Worm (Caenorhabditis elegans) whole organism, mixed stage, embryonic: ENCODE measurements around the gene EGAP2.1.

Experiments used
- bed-3 ChIP-seq: fragments of 200-800 bp; sonication (Bioruptor generic); optimal IDR thresholded peaks from 3 replicates; lab custom pipeline; 2018; ENCODE audit warnings: mild to moderate bottlenecking, missing genetic modification characterization, moderate library complexity, missing compliant biosample characterization
- ceh-39 ChIP-seq: fragments of 150-350 bp; optimal IDR thresholded peaks from 2 replicates; lab custom pipeline; 2014; ENCODE audit warnings: missing biosample characterization, missing genetic modification characterization
- ceh-43 ChIP-seq: fragments of 200-800 bp; sonication (Bioruptor generic); optimal IDR thresholded peaks from 2 replicates; lab custom pipeline; 2018; ENCODE audit warnings: mild to moderate bottlenecking, missing genetic modification characterization, moderate library complexity, missing compliant biosample characterization
- ceh-83 ChIP-seq: fragments of 200-800 bp; sonication (Bioruptor generic); optimal IDR thresholded peaks from 2 replicates; lab custom pipeline; 2018; ENCODE audit warnings: mild to moderate bottlenecking, missing genetic modification characterization, missing compliant biosample characterization
- ces-1 ChIP-seq: fragments of 150-350 bp; optimal IDR thresholded peaks from 2 replicates; lab custom pipeline; 2014; ENCODE audit warnings: missing biosample characterization, missing genetic modification reagents, missing genetic modification characterization
- drap-1 ChIP-seq: fragments of 200-800 bp; sonication (Bioruptor generic); optimal IDR thresholded peaks from 3 replicates; lab custom pipeline; 2018; ENCODE audit warnings: mild to moderate bottlenecking, missing genetic modification characterization, missing compliant biosample characterization
- elt-3 ChIP-seq: fragments of 150-350 bp; optimal IDR thresholded peaks from 2 replicates; lab custom pipeline; 2014; ENCODE audit warnings: missing biosample characterization, missing genetic modification characterization
- flh-1 ChIP-seq: fragments of 200-800 bp; sonication (Bioruptor generic); optimal IDR thresholded peaks from 2 replicates; lab custom pipeline; 2018; ENCODE audit warnings: mild to moderate bottlenecking, missing genetic modification characterization, moderate library complexity, missing compliant biosample characterization
- ham-2 ChIP-seq: fragments of 200-800 bp; sonication (Bioruptor generic); optimal IDR thresholded peaks from 2 replicates; lab custom pipeline; 2018; ENCODE audit warnings: mild to moderate bottlenecking, missing genetic modification characterization, missing compliant biosample characterization
- hlh-1 ChIP-seq: fragments of 150-350 bp; optimal IDR thresholded peaks from 2 replicates; lab custom pipeline; 2014; ENCODE audit warnings: missing biosample characterization, missing genetic modification reagents, missing genetic modification characterization
- lin-32 ChIP-seq: fragments of 200-800 bp; sonication (Bioruptor generic); optimal IDR thresholded peaks from 2 replicates; lab custom pipeline; 2018; ENCODE audit warnings: mild to moderate bottlenecking, missing genetic modification characterization, missing compliant biosample characterization
- lsy-2 ChIP-seq: fragments of 150-350 bp; optimal IDR thresholded peaks from 2 replicates; lab custom pipeline; 2014; ENCODE audit warnings: missing biosample characterization, missing genetic modification characterization
- mab-5 ChIP-seq: fragments of 150-350 bp; optimal IDR thresholded peaks from 2 replicates; lab custom pipeline; 2014; ENCODE audit warnings: missing biosample characterization, missing genetic modification characterization
- mep-1 ChIP-seq: fragments of 150-350 bp; optimal IDR thresholded peaks from 2 replicates; lab custom pipeline; 2017; ENCODE audit warnings: missing biosample characterization, missing genetic modification reagents, missing genetic modification characterization, inconsistent platforms
- mls-2 ChIP-seq: sonication (generic microtip); optimal IDR thresholded peaks from 2 replicates; lab custom pipeline; 2016; ENCODE audit warnings: mild to moderate bottlenecking, missing genetic modification characterization, moderate library complexity, missing compliant biosample characterization
- nhr-12 ChIP-seq: fragments of 150-350 bp; optimal IDR thresholded peaks from 2 replicates; lab custom pipeline; 2014; ENCODE audit warnings: missing biosample characterization, missing genetic modification characterization
- nhr-237 ChIP-seq: fragments of 150-350 bp; optimal IDR thresholded peaks from 2 replicates; lab custom pipeline; 2014; ENCODE audit warnings: missing biosample characterization, missing genetic modification characterization
- nhr-28 ChIP-seq: fragments of 150-350 bp; optimal IDR thresholded peaks from 2 replicates; lab custom pipeline; 2014; ENCODE audit warnings: missing biosample characterization, missing genetic modification characterization
- nhr-76 ChIP-seq: sonication (generic microtip); optimal IDR thresholded peaks from 2 replicates; lab custom pipeline; 2017; ENCODE audit warnings: missing biosample characterization, missing genetic modification characterization
- pha-4 ChIP-seq: fragments of 150-350 bp; optimal IDR thresholded peaks from 2 replicates; lab custom pipeline; 2018; ENCODE audit warnings: missing biosample characterization, missing genetic modification reagents, missing genetic modification characterization
- sem-2 ChIP-seq: fragments of 200-800 bp; sonication (Bioruptor generic); optimal IDR thresholded peaks from 2 replicates; lab custom pipeline; 2018; ENCODE audit warnings: mild to moderate bottlenecking, missing genetic modification characterization, missing compliant biosample characterization
- snpc-4 ChIP-seq: fragments of 150-350 bp; optimal IDR thresholded peaks from 2 replicates; lab custom pipeline; 2014; ENCODE audit warnings: missing biosample characterization, missing genetic modification characterization
- sptf-1 ChIP-seq: sonication (generic microtip); optimal IDR thresholded peaks from 2 replicates; lab custom pipeline; 2017; ENCODE audit warnings: mild to moderate bottlenecking, missing genetic modification characterization, moderate library complexity, missing compliant biosample characterization
- tbx-8 ChIP-seq: fragments of 200-800 bp; sonication (Bioruptor generic); optimal IDR thresholded peaks from 2 replicates; lab custom pipeline; 2018; ENCODE audit warnings: mild to moderate bottlenecking, missing genetic modification characterization, moderate library complexity, missing compliant biosample characterization
- unc-120 ChIP-seq: sonication (generic microtip); optimal IDR thresholded peaks from 2 replicates; lab custom pipeline; 2017; ENCODE audit warnings: missing genetic modification characterization, missing compliant biosample characterization; ENCODE audit not compliant: poor library complexity, severe bottlenecking
- unc-39 ChIP-seq: fragments of 150-350 bp; optimal IDR thresholded peaks from 2 replicates; lab custom pipeline; 2014; ENCODE audit warnings: missing biosample characterization, missing genetic modification characterization
- unc-62 ChIP-seq: fragments of 150-350 bp; optimal IDR thresholded peaks from 2 replicates; lab custom pipeline; 2014; ENCODE audit warnings: missing biosample characterization, missing genetic modification reagents, missing genetic modification characterization
- zip-8 ChIP-seq: fragments of 150-350 bp; optimal IDR thresholded peaks from 2 replicates; lab custom pipeline; 2014; ENCODE audit warnings: missing biosample characterization, missing genetic modification characterization
- ztf-11 ChIP-seq: fragments of 150-350 bp; optimal IDR thresholded peaks from 2 replicates; lab custom pipeline; 2014; ENCODE audit warnings: missing biosample characterization, missing genetic modification characterization

Gene EGAP2.1

ce11 chrII:5235758-5236157 lies 4.5 kb downstream of the EGAP2.1 start, which contains the start of gene pho-1:
pho-1 (minus strand) TSS chrII:5235846.
- TF ChIP-seq ceh-83 (GFP tag; lab: Kevin White, UChicago) (no peak), sem-2 (GFP tag; lab: Kevin White, UChicago) (no peak), zip-8 (tag; lab: Kevin White, UChicago) (no peak), ces-1 (GFP tag; lab: Kevin White, UChicago) (no peak), nhr-12 (tag; lab: Kevin White, UChicago) (no peak), mls-2 (tag; lab: Kevin White, UChicago) (no peak), unc-62 (GFP tag; lab: Kevin White, UChicago) (no peak), tbx-8 (no peak)

DNA sequence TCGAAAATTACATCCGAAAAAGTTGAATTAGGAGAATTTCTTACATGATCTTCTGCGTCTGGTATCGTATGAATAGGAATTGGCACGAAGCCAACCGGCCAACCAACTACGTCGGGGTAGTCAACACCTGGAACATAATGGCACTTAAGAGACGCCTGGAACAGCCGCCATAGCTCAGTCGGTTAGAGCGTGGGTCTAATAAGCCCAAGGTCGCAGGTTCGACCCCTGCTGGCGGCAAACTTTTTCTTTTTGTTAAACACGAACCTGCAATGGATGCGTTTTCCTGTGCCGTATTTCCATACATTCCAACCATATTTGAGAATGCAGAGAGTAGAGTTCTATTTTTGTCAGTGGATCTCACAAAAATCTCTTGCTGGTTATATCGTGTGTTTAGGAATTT lies 6.5 kb downstream of the EGAP2.1 start:
- TF ChIP-seq sem-2 (GFP tag; lab: Kevin White, UChicago) (peak; percentile 2), elt-3 (tag; lab: Kevin White, UChicago) (no peak)

DNA sequence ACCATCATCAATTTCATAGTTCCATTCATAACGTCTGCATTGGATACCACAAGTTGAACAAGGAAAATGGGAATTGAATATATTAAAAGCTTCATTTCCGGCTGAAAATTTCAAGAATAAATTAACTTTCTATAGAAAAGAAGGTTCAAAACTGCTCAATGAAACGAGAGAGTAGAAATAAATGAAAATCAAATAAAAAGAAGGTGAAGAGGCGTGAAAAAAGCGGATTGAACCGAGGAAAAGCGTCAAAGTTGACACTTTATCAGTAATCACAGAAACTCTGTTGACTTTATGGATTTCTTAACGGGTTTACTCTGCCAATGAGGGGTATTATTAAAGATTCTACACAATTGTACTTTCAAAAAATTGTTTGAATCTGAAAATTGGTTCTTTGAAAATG lies 7.2 kb downstream of the EGAP2.1 start, which contains the start of gene pho-4:
pho-4 (minus strand) TSS at position 101 of the 400 bp plus-strand sequence.
- TF ChIP-seq unc-120 (tag; lab: Kevin White, UChicago) (no peak), flh-1 (GFP tag; lab: Kevin White, UChicago) (no peak), unc-39 (tag; lab: Kevin White, UChicago) (no peak), sem-2 (GFP tag; lab: Kevin White, UChicago) (no peak), bed-3 (GFP tag; lab: Kevin White, UChicago) (no peak), nhr-28 (tag; lab: Kevin White, UChicago) (no peak), elt-3 (tag; lab: Kevin White, UChicago) (no peak), lsy-2 (no peak), ceh-43 (GFP tag; lab: Kevin White, UChicago) (no peak), mls-2 (tag; lab: Kevin White, UChicago) (no peak), lin-32 (GFP tag; lab: Kevin White, UChicago) (no peak), drap-1 (GFP tag; lab: Kevin White, UChicago) (no peak), tbx-8 (no peak), ham-2 (no peak), ceh-83 (GFP tag; lab: Kevin White, UChicago) (no peak), ces-1 (GFP tag; lab: Kevin White, UChicago) (no peak), zip-8 (tag; lab: Kevin White, UChicago) (no peak)

ce11 chrII:5241560-5241959 lies 10.3 kb downstream of the EGAP2.1 start, which contains the start of gene T16D1.1:
T16D1.1 (minus strand) TSS chrII:5241660.
- TF ChIP-seq unc-62 (GFP tag; lab: Kevin White, UChicago) = no peak
- TF ChIP-seq zip-8 (tag; lab: Kevin White, UChicago) = no peak
- TF ChIP-seq sem-2 (GFP tag; lab: Kevin White, UChicago) = no peak
- no peak for TF ChIP-seq ceh-39 (tag; lab: Kevin White, UChicago)
- TF ChIP-seq lsy-2 = no peak
- TF ChIP-seq ham-2 = no peak
- TF ChIP-seq drap-1 (GFP tag; lab: Kevin White, UChicago) = no peak
- TF ChIP-seq pha-4 (tag; lab: Kevin White, UChicago) = no peak
- no peak for TF ChIP-seq sptf-1 (tag; lab: Kevin White, UChicago)
- TF ChIP-seq nhr-12 (tag; lab: Kevin White, UChicago) = no peak
- no peak for TF ChIP-seq bed-3 (GFP tag; lab: Kevin White, UChicago)
- no peak for TF ChIP-seq mep-1 (tag; lab: Kevin White, UChicago)

DNA sequence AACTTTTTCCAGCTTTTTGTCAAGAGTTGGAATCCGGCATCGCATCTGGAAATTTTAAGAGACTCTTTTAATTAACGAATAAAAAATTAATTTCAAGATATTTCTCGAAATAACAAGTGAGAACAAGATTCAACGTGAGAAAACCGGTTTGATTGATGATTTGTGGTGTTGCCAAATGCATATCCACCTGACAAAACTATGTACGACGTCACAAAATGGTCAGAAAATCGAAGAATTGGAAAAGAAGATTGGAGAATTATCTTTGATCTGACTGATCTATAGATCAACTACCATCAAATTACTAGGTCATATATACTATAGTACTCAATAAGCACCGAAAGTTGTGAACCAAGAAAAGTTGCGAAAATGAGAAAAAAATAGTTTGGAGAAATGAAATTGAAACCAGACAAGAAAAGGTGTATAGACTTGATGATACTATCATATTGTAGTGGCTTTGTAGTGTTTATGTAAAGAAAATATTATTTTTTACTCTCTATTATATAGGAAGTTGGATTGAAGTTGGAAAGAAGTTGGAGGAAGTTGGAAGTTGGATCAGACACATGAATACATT lies 15.7 kb downstream of the EGAP2.1 start, which contains the start of gene ptr-6:
ptr-6 (minus strand) TSS at position 47 of the 571 bp plus-strand sequence.
- no peak for TF ChIP-seq unc-39 (tag; lab: Kevin White, UChicago)
- TF ChIP-seq nhr-237 = no peak
- no peak for TF ChIP-seq snpc-4
- no peak for TF ChIP-seq nhr-12 (tag; lab: Kevin White, UChicago)
- TF ChIP-seq pha-4 (tag; lab: Kevin White, UChicago) = no peak
- no peak for TF ChIP-seq unc-62 (GFP tag; lab: Kevin White, UChicago)
- no peak for TF ChIP-seq hlh-1 (tag; lab: Kevin White, UChicago)
- TF ChIP-seq lin-32 (GFP tag; lab: Kevin White, UChicago) = no peak
- TF ChIP-seq nhr-76 (tag; lab: Kevin White, UChicago) = no peak
- no peak for TF ChIP-seq ztf-11 (tag; lab: Kevin White, UChicago)
- no peak for TF ChIP-seq mab-5
- no peak for TF ChIP-seq ces-1 (GFP tag; lab: Kevin White, UChicago)
- no peak for TF ChIP-seq ceh-83 (GFP tag; lab: Kevin White, UChicago)
- no peak for TF ChIP-seq mep-1 (tag; lab: Kevin White, UChicago)
- TF ChIP-seq ham-2 = no peak
- no peak for TF ChIP-seq mls-2 (tag; lab: Kevin White, UChicago)
